Worm (Caenorhabditis elegans): Measurements from ENCODE around the gene cpg-20.

- no peak for TF ChIP-seq flt-1 (GFP tag; IDR thresholded peaks at IDR 0.05)
- no peak for TF ChIP-seq tab-1 (GFP tag; IDR thresholded peaks at IDR 0.05)
These were observed 40.9 kb downstream of the cpg-20 start for ce11 chrIV:6035113-6035512.

Measured in whole organism, midembryonic.